Fruit fly (Drosophila melanogaster) whole organism, pupa: ENCODE data around the gene Swt1.

Source experiments
- CG12605 ChIP-seq: fragments of 200-800 bp; sonication (Bioruptor generic); IDR thresholded peaks from 2 replicates; pipeline ENCODE4 v1.3.6; 2022; ENCODE audit warnings: missing biosample characterization, missing genetic modification characterization
- CG13204 ChIP-seq: fragments of 200-800 bp; sonication (Bioruptor generic); optimal IDR thresholded peaks from 2 replicates; lab custom pipeline; 2018; ENCODE audit warnings: missing biosample characterization, mild to moderate bottlenecking, missing genetic modification characterization, moderate library complexity
- CG15710 ChIP-seq: fragments of 200-800 bp; sonication (Bioruptor generic); optimal IDR thresholded peaks from 2 replicates; lab custom pipeline; 2018; ENCODE audit warnings: missing biosample characterization, mild to moderate bottlenecking, missing genetic modification characterization, moderate library complexity
- CG17806 ChIP-seq: fragments of 200-800 bp; sonication (Bioruptor generic); optimal IDR thresholded peaks from 2 replicates; lab custom pipeline; 2018; ENCODE audit warnings: missing biosample characterization, mild to moderate bottlenecking, missing genetic modification characterization, moderate library complexity
- CG32121 ChIP-seq: fragments of 200-800 bp; sonication (Bioruptor generic); IDR thresholded peaks from 2 replicates; pipeline ENCODE4 v1.3.6; 2022; ENCODE audit warnings: missing biosample characterization, missing genetic modification characterization
- CG4496 ChIP-seq: fragments of 200-800 bp; sonication (Bioruptor generic); IDR thresholded peaks from 3 replicates; pipeline ENCODE4 v1.3.6; 2022; ENCODE audit warnings: missing biosample characterization, missing genetic modification characterization
- CG9948 ChIP-seq: fragments of 200-800 bp; sonication (Bioruptor generic); optimal IDR thresholded peaks from 2 replicates; lab custom pipeline; 2018; ENCODE audit warnings: missing biosample characterization, mild to moderate bottlenecking, missing genetic modification characterization, moderate library complexity
- D1 ChIP-seq: fragments of 200-800 bp; sonication (Bioruptor generic); optimal IDR thresholded peaks from 2 replicates; lab custom pipeline; 2018; ENCODE audit warnings: missing biosample characterization, mild to moderate bottlenecking, missing genetic modification characterization, moderate library complexity
- EcR ChIP-seq: fragments of 200-800 bp; sonication (Bioruptor generic); optimal IDR thresholded peaks from 3 replicates; lab custom pipeline; 2019; ENCODE audit warnings: missing biosample characterization, missing genetic modification characterization, mild to moderate bottlenecking, moderate library complexity, missing genetic modification reagents
- Ets98B ChIP-seq: fragments of 200-800 bp; sonication (Bioruptor generic); IDR thresholded peaks from 2 replicates; pipeline ENCODE4 v1.3.6; 2022; ENCODE audit warnings: missing biosample characterization, missing genetic modification characterization
- Pif1A ChIP-seq: fragments of 200-800 bp; sonication (Bioruptor generic); optimal IDR thresholded peaks from 3 replicates; lab custom pipeline; 2016; ENCODE audit warnings: missing biosample characterization, missing genetic modification characterization
- Pif1B ChIP-seq: fragments of 200-800 bp; sonication (Bioruptor generic); optimal IDR thresholded peaks from 3 replicates; lab custom pipeline; 2016; ENCODE audit warnings: missing biosample characterization, missing genetic modification characterization

DNA sequence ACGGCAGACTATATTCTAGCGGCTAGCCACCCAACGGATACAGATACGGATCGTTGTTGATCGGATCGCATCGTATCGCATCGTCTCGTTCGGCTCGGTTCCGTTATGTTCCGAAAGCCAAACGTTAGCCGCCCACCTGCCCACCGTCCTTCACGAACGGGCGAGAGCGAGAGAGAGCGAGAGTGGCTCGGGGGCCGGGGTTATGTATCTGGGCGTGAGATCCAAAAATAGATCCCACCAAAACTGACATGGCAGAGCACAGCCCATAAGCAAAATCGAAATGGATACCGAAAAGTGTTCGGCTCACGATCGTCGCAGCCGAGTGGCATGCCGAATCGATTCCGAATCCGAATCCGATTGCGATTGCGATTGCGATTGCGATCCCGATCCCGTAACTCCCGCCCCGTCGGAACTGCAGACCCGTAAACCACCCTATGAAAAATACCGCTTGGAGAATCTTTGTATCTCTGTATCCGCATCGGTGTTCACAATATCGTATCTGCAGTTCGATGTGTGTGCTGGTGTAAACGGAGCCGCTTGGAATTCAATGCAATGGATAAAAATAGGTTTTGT is 26.6 kb upstream of the Swt1 start, which contains the start of gene wupA:
- TF ChIP-seq CG4496 (GFP tag; lab: Robert Waterston, UW), result no peak
- no peak for TF ChIP-seq CG9948 (tag; lab: Kevin White, UChicago)
- TF ChIP-seq Pif1A (GFP tag; lab: Kevin White, UChicago), result no peak
- TF ChIP-seq EcR, result no peak
- TF ChIP-seq Ets98B (GFP tag; lab: Robert Waterston, UW), result no peak
- TF ChIP-seq CG12605 (GFP tag; lab: Robert Waterston, UW), result no peak
- TF ChIP-seq CG13204 (GFP tag; lab: Kevin White, UChicago), result no peak
- no peak for TF ChIP-seq D1 (tag; lab: Kevin White, UChicago)
- TF ChIP-seq Pif1B (GFP tag; lab: Kevin White, UChicago), result no peak
- no peak for TF ChIP-seq CG32121 (GFP tag; lab: Robert Waterston, UW)
- TF ChIP-seq CG17806, result no peak
- no peak for TF ChIP-seq CG15710 (tag; lab: Kevin White, UChicago)
